Fruit fly (Drosophila melanogaster) whole organism, adult: ENCODE results near the gene Myc.

Experiments used
- CG11617 ChIP-seq: fragments of 200-800 bp; sonication (Bioruptor generic); optimal IDR thresholded peaks from 2 replicates; lab custom pipeline; 2017; ENCODE audit warnings: mild to moderate bottlenecking, missing biosample characterization, missing genetic modification reagents, missing genetic modification characterization
- CG7045 ChIP-seq: fragments of 200-800 bp; sonication (Bioruptor generic); optimal IDR thresholded peaks from 2 replicates; lab custom pipeline; 2017; ENCODE audit warnings: missing biosample characterization, mild to moderate bottlenecking, missing genetic modification characterization

- TF ChIP-seq CG7045, result no peak
- TF ChIP-seq CG11617 (GFP tag; lab: Kevin White, UChicago), result no peak
These were observed 697 bp downstream of the Myc start for dm6 chrX:3373656-3374055.
